Worm (Caenorhabditis elegans): ENCODE data around the gene tebp-2.

The tebp-2 gene

ce11 chrIV:5591134-5591533 lies 49.7 kb downstream of the tebp-2 start (continued):
- TF ChIP-seq nhr-102 (tag; optimal IDR thresholded peaks at IDR 0.05), result peak; percentile 77
- peak in 1 of 2 experiments; percentile 95 for TF ChIP-seq mdl-1 (tag; optimal IDR thresholded peaks at IDR 0.05)
- peak; percentile 89 for TF ChIP-seq mdt-29 (GFP tag; IDR thresholded peaks at IDR 0.05)
- TF ChIP-seq F37D6.2 (tag; optimal IDR thresholded peaks at IDR 0.05), result no peak
- TF ChIP-seq nhr-237 (tag; optimal IDR thresholded peaks at IDR 0.05), result no peak
- TF ChIP-seq nhr-77 (tag; optimal IDR thresholded peaks at IDR 0.05), result peak; percentile 96
- TF ChIP-seq ces-1 (GFP tag; optimal IDR thresholded peaks at IDR 0.05), result no peak
- no peak for TF ChIP-seq spr-1 (tag; optimal IDR thresholded peaks at IDR 0.05)
- TF ChIP-seq madf-9 (GFP tag; conservative IDR thresholded peaks at IDR 0.05), result no peak
- TF ChIP-seq set-16 (GFP tag; IDR thresholded peaks at IDR 0.05), result 0 out of 2 replicates have a peak, but pooled peaks have one; percentile 9
- no peak for TF ChIP-seq daf-19 (GFP tag; conservative IDR thresholded peaks at IDR 0.05)
- TF ChIP-seq nhr-41 (GFP tag; IDR thresholded peaks at IDR 0.05), result no peak
- TF ChIP-seq nhr-11 (tag; optimal IDR thresholded peaks at IDR 0.05), result peak; percentile 85
- TF ChIP-seq unc-62 (GFP tag; optimal IDR thresholded peaks at IDR 0.05 in 1 of 2), result peak; percentile 43 to 100
- no peak for TF ChIP-seq unc-62 (tag; optimal IDR thresholded peaks at IDR 0.05)
- peak; percentile 79 for TF ChIP-seq mep-1 (tag; optimal IDR thresholded peaks at IDR 0.05)
- no peak for TF ChIP-seq zfp-2 (tag; optimal IDR thresholded peaks at IDR 0.05)
- TF ChIP-seq attf-4 (tag; optimal IDR thresholded peaks at IDR 0.05), result no peak
- no peak for TF ChIP-seq nhr-42 (GFP tag; IDR thresholded peaks at IDR 0.05)
- TF ChIP-seq mxl-2 (GFP tag; conservative IDR thresholded peaks at IDR 0.05), result peak; percentile 64; the same call in 1 of the 2 replicates
- peak; percentile 91 for TF ChIP-seq cey-2 (tag; optimal IDR thresholded peaks at IDR 0.05; ENCODE audit: borderline replicate concordance, insufficient read depth)
- peak; percentile 80 for TF ChIP-seq zfp-3 (GFP tag; conservative IDR thresholded peaks at IDR 0.05)
- peak; percentile 92 for TF ChIP-seq lin-1 (GFP tag; IDR thresholded peaks at IDR 0.05)
- TF ChIP-seq ceh-82 (tag; optimal IDR thresholded peaks at IDR 0.05), result no peak
- no peak for TF ChIP-seq unc-130 (GFP tag; optimal IDR thresholded peaks at IDR 0.05)
- TF ChIP-seq F10B5.3 (tag; optimal IDR thresholded peaks at IDR 0.05), result no peak
- no peak for TF ChIP-seq lin-39 (tag; optimal IDR thresholded peaks at IDR 0.05)
- TF ChIP-seq php-3 (GFP tag; IDR thresholded peaks at IDR 0.05), result peak; percentile 64; the same call in 1 of the 2 replicates
- TF ChIP-seq hlh-30 (tag; optimal IDR thresholded peaks at IDR 0.05; ENCODE audit: insufficient read depth), result peak; percentile 98
- no peak for TF ChIP-seq lir-3 (tag; optimal IDR thresholded peaks at IDR 0.05)
- peak; percentile 94 for TF ChIP-seq nhr-28 (tag; optimal IDR thresholded peaks at IDR 0.05)
- TF ChIP-seq daf-12 (tag; optimal IDR thresholded peaks at IDR 0.05), result no peak
- peak; percentile 89 for TF ChIP-seq nhr-48 (tag; optimal IDR thresholded peaks at IDR 0.05)
- TF ChIP-seq tag-97 (GFP tag; IDR thresholded peaks at IDR 0.05), result no peak
- TF ChIP-seq nhr-10 (tag; optimal IDR thresholded peaks at IDR 0.05), result peak; percentile 22
- no peak for TF ChIP-seq D1046.2 (GFP tag; IDR thresholded peaks at IDR 0.05)
- no peak for TF ChIP-seq zag-1 (tag; optimal IDR thresholded peaks at IDR 0.05)
- no peak for TF ChIP-seq Y75B8A.6 (GFP tag; IDR thresholded peaks at IDR 0.05)
- TF ChIP-seq aly-2 (tag; optimal IDR thresholded peaks at IDR 0.05), result no peak
- peak; percentile 48; the same call in 1 of the 2 replicates for TF ChIP-seq hmg-1.1 (GFP tag; IDR thresholded peaks at IDR 0.05)
- TF ChIP-seq F49E8.2 (tag; optimal IDR thresholded peaks at IDR 0.05; ENCODE audit: borderline replicate concordance), result no peak
- TF ChIP-seq Y48G9A.11 (GFP tag; IDR thresholded peaks at IDR 0.05), result no peak
- peak; percentile 31 for TF ChIP-seq jun-1 (tag; optimal IDR thresholded peaks at IDR 0.05)
- no peak for TF ChIP-seq F26F4.8 (GFP tag; conservative IDR thresholded peaks at IDR 0.05)
- TF ChIP-seq sdz-12 (GFP tag; optimal IDR thresholded peaks at IDR 0.05), result no peak
- TF ChIP-seq ceh-32 (tag; optimal IDR thresholded peaks at IDR 0.05; ENCODE audit: poor library complexity), result no peak
- TF ChIP-seq dmd-8 (GFP tag; IDR thresholded peaks at IDR 0.05), result no peak
- no peak for TF ChIP-seq daf-8 (GFP tag; IDR thresholded peaks at IDR 0.05)
- no peak for TF ChIP-seq egl-43 (GFP tag; IDR thresholded peaks at IDR 0.05)
- TF ChIP-seq zip-2 (tag; optimal IDR thresholded peaks at IDR 0.05), result no peak
- TF ChIP-seq unc-39 (tag; optimal IDR thresholded peaks at IDR 0.05), result no peak
- no peak for TF ChIP-seq spr-3 (GFP tag; optimal IDR thresholded peaks at IDR 0.05)
